Worm (Caenorhabditis elegans): ENCODE data around the gene C29F5.8.

DNA sequence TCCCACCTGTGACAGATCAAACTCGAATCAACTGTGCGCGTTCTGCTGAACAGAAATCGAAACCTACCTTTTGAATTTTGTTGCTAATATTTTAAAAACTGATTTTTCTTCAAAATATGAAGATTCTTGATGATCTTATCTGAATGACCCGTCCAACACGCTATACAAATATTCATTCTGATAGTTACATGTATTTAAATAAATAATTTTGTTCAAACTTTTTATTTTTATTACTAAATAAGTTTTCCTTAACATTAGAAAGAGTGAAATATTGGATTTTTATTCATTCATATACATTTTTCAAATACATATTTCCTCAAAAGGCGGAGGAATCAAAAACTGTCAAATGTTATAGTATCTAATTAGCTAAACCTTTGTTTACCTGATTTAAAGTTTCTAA lies 38.2 kb upstream of the C29F5.8 start, which contains the start of gene F13H8.8:
- TF ChIP-seq ama-1 (optimal IDR thresholded peaks at IDR 0.05) (no peak), aly-1 (tag; optimal IDR thresholded peaks at IDR 0.05) (no peak), F13C5.2 (tag; optimal IDR thresholded peaks at IDR 0.05) (no peak)

Data from whole organism, early embryonic.